Worm (Caenorhabditis elegans) whole organism, late embryonic: ENCODE results near the gene F42H10.2.

Experiments
- C08G9.2 ChIP-seq: sonication (generic microtip); optimal IDR thresholded peaks from 2 replicates; lab custom pipeline; 2016; ENCODE audit warnings: mild to moderate bottlenecking, missing genetic modification characterization, moderate library complexity, missing compliant biosample characterization
- C38D4.7 ChIP-seq: fragments of 200-800 bp; sonication (Bioruptor generic); optimal IDR thresholded peaks from 2 replicates; lab custom pipeline; 2018; ENCODE audit warnings: mild to moderate bottlenecking, missing genetic modification characterization, moderate library complexity, missing compliant biosample characterization
- K09A11.1 ChIP-seq: sonication (generic microtip); optimal IDR thresholded peaks from 2 replicates; lab custom pipeline; 2017; ENCODE audit warnings: antibody characterized with exemption, mild to moderate bottlenecking, missing genetic modification characterization, missing compliant biosample characterization; ENCODE audit not compliant: insufficient read depth
- ama-1 ChIP-seq: fragments of 150-350 bp; optimal IDR thresholded peaks from 2 replicates; lab custom pipeline; 2014
- nfya-1 ChIP-seq: sonication (generic microtip); optimal IDR thresholded peaks from 2 replicates; lab custom pipeline; 2017; ENCODE audit warnings: missing genetic modification characterization, mild to moderate bottlenecking, missing compliant biosample characterization, antibody characterized with exemption, moderate library complexity
- odd-2 ChIP-seq: sonication (generic microtip); optimal IDR thresholded peaks from 2 replicates; lab custom pipeline; 2017; ENCODE audit warnings: antibody characterized with exemption, mild to moderate bottlenecking, missing genetic modification characterization, missing compliant biosample characterization
- pqm-1 ChIP-seq: sonication (generic microtip); optimal IDR thresholded peaks from 2 replicates; lab custom pipeline; 2016; ENCODE audit warnings: missing genetic modification characterization, missing compliant biosample characterization
- ztf-16 ChIP-seq: sonication (generic microtip); optimal IDR thresholded peaks from 2 replicates; lab custom pipeline; 2017; ENCODE audit warnings: missing genetic modification characterization, missing compliant biosample characterization

Gene F42H10.2

DNA sequence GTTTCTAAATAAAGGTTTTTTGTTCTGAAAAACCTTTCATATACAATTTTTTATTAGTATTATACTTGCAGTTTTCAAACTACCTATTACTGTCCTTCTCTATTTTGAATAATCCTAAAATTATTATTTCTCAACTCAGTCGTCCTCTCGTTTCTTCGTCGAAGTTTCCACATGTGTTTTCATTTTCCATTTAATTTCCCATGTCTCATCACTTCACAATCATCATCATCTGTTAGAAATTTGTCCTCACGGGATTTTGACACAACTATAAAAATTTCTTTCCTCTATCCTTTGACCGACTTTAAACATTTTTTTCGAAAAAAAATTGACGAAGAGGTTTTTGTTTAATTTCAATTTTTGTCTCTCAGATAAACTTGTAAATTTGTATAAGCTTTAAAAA lies 45.0 kb downstream of the F42H10.2 start:
- TF ChIP-seq odd-2 (tag; lab: Kevin White, UChicago) (no peak), C08G9.2 (tag; lab: Kevin White, UChicago) (no peak), ama-1 (no peak), nfya-1 (tag; lab: Kevin White, UChicago) (no peak), C38D4.7 (GFP tag; lab: Kevin White, UChicago) (no peak), ztf-16 (tag; lab: Kevin White, UChicago) (no peak), K09A11.1 (tag; lab: Kevin White, UChicago) (no peak), pqm-1 (tag; lab: Kevin White, UChicago) (no peak)
- TF ChIP-seq, all 69 proteins: peak for 0
